Worm (Caenorhabditis elegans): ENCODE data around the gene F55E10.1.

- TF ChIP-seq cog-1 (tag; optimal IDR thresholded peaks at IDR 0.05): no peak
- no peak for TF ChIP-seq T22C8.4 (GFP tag; IDR thresholded peaks at IDR 0.05)
- no peak for TF ChIP-seq med-1 (GFP tag; optimal IDR thresholded peaks at IDR 0.05; ENCODE audit: insufficient read depth)
- no peak for TF ChIP-seq ztf-23 (GFP tag; IDR thresholded peaks at IDR 0.05)
- TF ChIP-seq ztf-29 (GFP tag; IDR thresholded peaks at IDR 0.05): no peak
- no peak for TF ChIP-seq klf-2 (GFP tag; conservative IDR thresholded peaks at IDR 0.05)
- no peak for TF ChIP-seq flt-1 (GFP tag; IDR thresholded peaks at IDR 0.05)
Observed at ce11 chrX:8384642-8385181, 42.9 kb downstream of the F55E10.1 start, which contains the start of gene F41D9.2.
